Worm (Caenorhabditis elegans): ENCODE results near the gene pax-1.

- no peak for TF ChIP-seq peb-1 (tag; optimal IDR thresholded peaks at IDR 0.05)
- TF ChIP-seq zag-1 (tag; optimal IDR thresholded peaks at IDR 0.05) = no peak
- TF ChIP-seq blmp-1 (tag; optimal IDR thresholded peaks at IDR 0.05; ENCODE audit: insufficient read depth) = peak; percentile 66
- TF ChIP-seq gmeb-1 (tag; optimal IDR thresholded peaks at IDR 0.05) = no peak
- no peak for TF ChIP-seq lsy-2 (tag; optimal IDR thresholded peaks at IDR 0.05)
- no peak for TF ChIP-seq aly-2 (tag; optimal IDR thresholded peaks at IDR 0.05)
- no peak for TF ChIP-seq ama-1 (optimal IDR thresholded peaks at IDR 0.05)
- no peak for TF ChIP-seq ceh-82 (tag; optimal IDR thresholded peaks at IDR 0.05)
- TF ChIP-seq skn-1 (tag; optimal IDR thresholded peaks at IDR 0.05) = no peak
- TF ChIP-seq mbf-1 (tag; optimal IDR thresholded peaks at IDR 0.05) = no peak
- no peak for TF ChIP-seq snpc-4 (tag; optimal IDR thresholded peaks at IDR 0.05)
- no peak for TF ChIP-seq ztf-11 (tag; optimal IDR thresholded peaks at IDR 0.05)
- TF ChIP-seq elt-3 (tag; optimal IDR thresholded peaks at IDR 0.05) = no peak
Observed at ce11 chrV:8206931-8207330, 17.8 kb upstream of the pax-1 start, which contains the start of gene timp-1.

Measured in whole organism, L2 larva.